Fruit fly (Drosophila melanogaster) Kc167 (cell line): ENCODE measurements around the gene btn.

Experiments
- Myc ChIP-seq: fragments of >200 bp; optimal IDR thresholded peaks from 2 replicates; lab custom pipeline; 2017; ENCODE audit warnings: missing external identifiers
- Sin3A ChIP-seq: fragments of >200 bp; optimal IDR thresholded peaks from 2 replicates; lab custom pipeline; 2018; ENCODE audit warnings: missing external identifiers
- h ChIP-seq: fragments of >200 bp; optimal IDR thresholded peaks from 3 replicates; lab custom pipeline; 2018; ENCODE audit warnings: missing external identifiers
- insv ChIP-seq: fragments of >200 bp; optimal IDR thresholded peaks from 3 replicates; lab custom pipeline; 2018; ENCODE audit warnings: missing external identifiers
- psq ChIP-seq: fragments of >200 bp; optimal IDR thresholded peaks from 2 replicates; lab custom pipeline; 2017; ENCODE audit warnings: missing external identifiers
- ttk ChIP-seq: sonication (Bioruptor generic); optimal IDR thresholded peaks from 2 replicates; lab custom pipeline; 2017; ENCODE audit warnings: missing external identifiers

Gene btn

dm6 chr3R:22536504-22537423 is 49.7 kb downstream of the btn start:
- TF ChIP-seq Sin3A (no peak), h (lab: Kevin White, UChicago) (no peak), psq (lab: Kevin White, UChicago) (no peak), Myc (no peak), ttk (lab: Kevin White, UChicago) (no peak), insv (no peak)
